Worm (Caenorhabditis elegans) whole organism, young adult: ENCODE measurements around the gene Y62H9A.2.

Source experiments
- F55B11.4 ChIP-seq: sonication (generic microtip); optimal IDR thresholded peaks from 2 replicates; lab custom pipeline; 2016; ENCODE audit warnings: missing compliant biosample characterization, missing genetic modification characterization, borderline replicate concordance; ENCODE audit not compliant: insufficient read depth
- ceh-58 ChIP-seq: fragments of 200-800 bp; sonication (Bioruptor generic); IDR thresholded peaks from 2 replicates; pipeline ENCODE4 v1.3.6; 2022; ENCODE audit warnings: missing genetic modification characterization, missing compliant biosample characterization
- him-1 ChIP-seq: sonication (generic microtip); optimal IDR thresholded peaks from 2 replicates; lab custom pipeline; 2016; ENCODE audit warnings: missing genotype, missing genetic modification reagents, missing genetic modification characterization, missing compliant biosample characterization
- lin-54 ChIP-seq: fragments of 200-800 bp; sonication (Bioruptor generic); optimal IDR thresholded peaks from 2 replicates; lab custom pipeline; 2018; ENCODE audit warnings: mild to moderate bottlenecking, missing genetic modification characterization, missing compliant biosample characterization
- mcd-1 ChIP-seq: fragments of 200-800 bp; sonication (Bioruptor generic); IDR thresholded peaks from 2 replicates; pipeline ENCODE4 v1.3.6; 2022; ENCODE audit warnings: missing genetic modification reagents, missing genetic modification characterization, missing compliant biosample characterization
- mxl-1 ChIP-seq: sonication (generic microtip); optimal IDR thresholded peaks from 2 replicates; lab custom pipeline; 2016; ENCODE audit warnings: missing genetic modification characterization, missing compliant biosample characterization
- pha-4 ChIP-seq: fragments of 150-350 bp; sonication (generic microtip); optimal IDR thresholded peaks from 2 replicates; lab custom pipeline; 2014; ENCODE audit warnings: missing biosample characterization, missing genetic modification reagents, missing genetic modification characterization
- rec-8 ChIP-seq, 2 experiments: sonication (generic microtip); optimal IDR thresholded peaks; 2 replicates each; lab custom pipeline; 2016; ENCODE audit warnings: mild to moderate bottlenecking in 2 of 2, missing genetic modification characterization in 2 of 2, missing genetic modification reagents in 2 of 2, missing genotype in 2 of 2, missing biosample characterization in 1 of 2, missing compliant biosample characterization in 1 of 2, moderate library complexity in 1 of 2
- rpc-1 ChIP-seq, 2 experiments: fragments of 150-350 bp in 1 of 2; sonication (generic microtip) in 1 of 2; optimal IDR thresholded peaks; 2 replicates each; lab custom pipeline; 2014 to 2018; ENCODE audit warnings: missing biosample characterization in 1 of 2, missing genetic modification characterization in 1 of 2, missing genetic modification reagents in 1 of 2, missing genotype in 1 of 2
- somi-1 ChIP-seq: fragments of 200-800 bp; sonication (Bioruptor generic); optimal IDR thresholded peaks from 2 replicates; lab custom pipeline; 2018; ENCODE audit warnings: mild to moderate bottlenecking, missing genetic modification characterization, missing compliant biosample characterization
- unc-62 ChIP-seq: fragments of 150-350 bp; optimal IDR thresholded peaks from 2 replicates; lab custom pipeline; 2014; ENCODE audit warnings: missing biosample characterization, missing genetic modification reagents, missing genetic modification characterization
- zfh-2 ChIP-seq: fragments of 200-800 bp; sonication (Bioruptor generic); conservative IDR thresholded peaks from 2 replicates; pipeline ENCODE4 v1.3.6; 2022; ENCODE audit warnings: missing genetic modification reagents, missing genetic modification characterization, missing compliant biosample characterization

- no peak for TF ChIP-seq mxl-1 (tag; lab: Kevin White, UChicago)
- TF ChIP-seq pha-4 (tag; lab: Kevin White, UChicago), result no peak
- no peak for TF ChIP-seq rpc-1 (optimal IDR thresholded peaks at IDR 0.05; lab: Kevin White, UChicago)
- no peak for TF ChIP-seq rpc-1 (tag; optimal IDR thresholded peaks at IDR 0.05; lab: Kevin White, UChicago)
- TF ChIP-seq unc-62 (GFP tag; lab: Kevin White, UChicago), result no peak
- TF ChIP-seq mcd-1 (GFP tag; lab: Robert Waterston, UW), result no peak
- no peak for TF ChIP-seq lin-54 (GFP tag; lab: Kevin White, UChicago)
- no peak for TF ChIP-seq somi-1 (GFP tag; lab: Kevin White, UChicago)
- TF ChIP-seq zfh-2 (GFP tag; lab: Robert Waterston, UW), result no peak
- TF ChIP-seq him-1 (tag; lab: Kevin White, UChicago), result no peak
- TF ChIP-seq F55B11.4 (tag; lab: Kevin White, UChicago), result no peak
- TF ChIP-seq ceh-58 (GFP tag; lab: Robert Waterston, UW), result no peak
- no peak for TF ChIP-seq rec-8 (tag; optimal IDR thresholded peaks at IDR 0.05; lab: Kevin White, UChicago)
Observed at ce11 chrX:11899031-11899430, 21.0 kb upstream of the Y62H9A.2 start.
